Fruit fly (Drosophila melanogaster) ovary, adult (tissue): ENCODE measurements around the gene CG32485.

Experiments used
- CG17801 ChIP-seq: fragments of 200-800 bp; optimal IDR thresholded peaks from 2 replicates; lab custom pipeline; 2019; ENCODE audit warnings: missing biosample characterization, mild to moderate bottlenecking, missing genetic modification characterization, moderate library complexity; ENCODE audit not compliant: partially characterized antibody

Gene CG32485

dm6 chr3L:3050185-3050584, at the start of gene CG32485:
CG32485 (plus strand) TSS chr3L:3050323.
- TF ChIP-seq CG17801 (GFP tag; lab: Kevin White, UChicago) = peak; percentile 86

- no peak for TF ChIP-seq CG17801 (GFP tag; lab: Kevin White, UChicago)
These were observed 48.7 kb upstream of the CG32485 start, which contains the start of gene FMRFaR for dm6 chr3L:3001445-3001844. FMRFaR (plus strand) TSS chr3L:3001716.

- TF ChIP-seq CG17801 (GFP tag; lab: Kevin White, UChicago) = no peak
These were observed 36.6 kb upstream of the CG32485 start for dm6 chr3L:3013496-3013895.

- TF ChIP-seq CG17801 (GFP tag; lab: Kevin White, UChicago) = no peak
These were observed 34.2 kb upstream of the CG32485 start, which contains the start of gene CG32488 for dm6 chr3L:3015969-3016368. CG32488 (minus strand) TSS chr3L:3016069.

dm6 chr3L:3017156-3017555, 33.0 kb upstream of the CG32485 start, which contains the start of gene CG32487:
CG32487 (minus strand) TSS chr3L:3017256.
- TF ChIP-seq CG17801 (GFP tag; lab: Kevin White, UChicago) = no peak

dm6 chr3L:3026421-3026820, 23.7 kb upstream of the CG32485 start, which contains the start of gene aly:
aly (minus strand) TSS chr3L:3026521.
- no peak for TF ChIP-seq CG17801 (GFP tag; lab: Kevin White, UChicago)

dm6 chr3L:3034779-3035643, 15.1 kb upstream of the CG32485 start, which contains the start of gene CG2162:
CG2162 (plus strand) TSS chr3L:3035196.
- TF ChIP-seq CG17801 (GFP tag; lab: Kevin White, UChicago) = no peak

- TF ChIP-seq CG17801 (GFP tag; lab: Kevin White, UChicago) = peak; percentile 77
These were observed 14.1 kb upstream of the CG32485 start for dm6 chr3L:3035769-3036583.

dm6 chr3L:3036951-3037586, 13.1 kb upstream of the CG32485 start:
- no peak for TF ChIP-seq CG17801 (GFP tag; lab: Kevin White, UChicago)

- peak; percentile 66 for TF ChIP-seq CG17801 (GFP tag; lab: Kevin White, UChicago)
These were observed 12.1 kb upstream of the CG32485 start for dm6 chr3L:3037822-3038563.

dm6 chr3L:3042150-3043049, 7.7 kb upstream of the CG32485 start, which contains the start of gene Prx4:
Prx4 (plus strand) TSS chr3L:3042359.
- TF ChIP-seq CG17801 (GFP tag; lab: Kevin White, UChicago) = peak; percentile 81

dm6 chr3L:3045256-3045743, 4.8 kb upstream of the CG32485 start:
- TF ChIP-seq CG17801 (GFP tag; lab: Kevin White, UChicago) = peak; percentile 47
